Worm (Caenorhabditis elegans) whole organism, young adult: ENCODE measurements around the gene C24H11.1.
"Not testable (repeated sequence)": the region's sequence is repeated elsewhere in the genome, so short reads cannot be mapped to it uniquely, and the experiment has no call there.

Source experiments
- B0261.1 ChIP-seq: sonication (generic microtip); optimal IDR thresholded peaks from 2 replicates; lab custom pipeline; 2016; ENCODE audit warnings: mild to moderate bottlenecking, missing genetic modification characterization, moderate library complexity, missing compliant biosample characterization
- C06A6.2 ChIP-seq: fragments of 200-800 bp; sonication (Bioruptor generic); conservative IDR thresholded peaks from 2 replicates; pipeline ENCODE4 v1.3.6; 2022; ENCODE audit warnings: missing genetic modification characterization, missing compliant biosample characterization
- C17E4.6 ChIP-seq: fragments of 200-800 bp; sonication (Bioruptor generic); IDR thresholded peaks from 2 replicates; pipeline ENCODE4 v1.3.6; 2022; ENCODE audit warnings: missing genetic modification reagents, missing genetic modification characterization, missing compliant biosample characterization
- K12H6.12 ChIP-seq: fragments of 200-800 bp; sonication (Bioruptor generic); optimal IDR thresholded peaks from 2 replicates; lab custom pipeline; 2018; ENCODE audit warnings: mild to moderate bottlenecking, missing genetic modification characterization, missing compliant biosample characterization
- T07F8.4 ChIP-seq: sonication (generic microtip); optimal IDR thresholded peaks from 2 replicates; lab custom pipeline; 2016; ENCODE audit warnings: mild to moderate bottlenecking, missing genetic modification characterization, moderate library complexity, missing compliant biosample characterization
- T26A5.8 ChIP-seq: sonication (generic microtip); optimal IDR thresholded peaks from 2 replicates; lab custom pipeline; 2016; ENCODE audit warnings: missing genetic modification characterization, missing compliant biosample characterization
- Y53F4B.3 ChIP-seq: fragments of 200-800 bp; sonication (Bioruptor generic); IDR thresholded peaks from 2 replicates; pipeline ENCODE4 v1.3.6; 2022; ENCODE audit warnings: missing genetic modification reagents, missing genetic modification characterization, missing compliant biosample characterization
- Y67H2A.10 ChIP-seq: fragments of 200-800 bp; sonication (Bioruptor generic); conservative IDR thresholded peaks from 2 replicates; pipeline ENCODE4 v1.3.6; 2022; ENCODE audit warnings: missing genetic modification reagents, missing genetic modification characterization, missing compliant biosample characterization
- Y95B8A.8 ChIP-seq: fragments of 200-800 bp; sonication (Bioruptor generic); IDR thresholded peaks from 2 replicates; pipeline ENCODE4 v1.3.6; 2022; ENCODE audit warnings: missing genetic modification reagents, missing genetic modification characterization, missing compliant biosample characterization
- akir-1 ChIP-seq: fragments of 200-800 bp; sonication (Bioruptor generic); optimal IDR thresholded peaks from 2 replicates; lab custom pipeline; 2018; ENCODE audit warnings: mild to moderate bottlenecking, missing genetic modification characterization, moderate library complexity, missing compliant biosample characterization
- aptf-2 ChIP-seq: fragments of 200-800 bp; sonication (Bioruptor generic); conservative IDR thresholded peaks from 2 replicates; pipeline ENCODE4 v1.3.6; 2022; ENCODE audit warnings: missing genetic modification reagents, missing genetic modification characterization, missing compliant biosample characterization
- atf-7 ChIP-seq: sonication (generic microtip); optimal IDR thresholded peaks from 2 replicates; lab custom pipeline; 2017; ENCODE audit warnings: mild to moderate bottlenecking, missing genetic modification characterization, missing compliant biosample characterization
- attf-5 ChIP-seq: fragments of 200-800 bp; sonication (Bioruptor generic); optimal IDR thresholded peaks from 2 replicates; lab custom pipeline; 2018; ENCODE audit warnings: mild to moderate bottlenecking, missing genetic modification characterization, missing compliant biosample characterization
- bed-2 ChIP-seq: fragments of 200-800 bp; sonication (Bioruptor generic); IDR thresholded peaks from 2 replicates; pipeline ENCODE4 v1.3.6; 2022; ENCODE audit warnings: missing genetic modification reagents, missing genetic modification characterization, missing compliant biosample characterization
- cebp-1 ChIP-seq, 2 experiments: fragments of 200-800 bp in 1 of 2; sonication (Bioruptor generic) in 1 of 2; sonication (generic microtip) in 1 of 2; IDR thresholded peaks in 1 of 2; optimal IDR thresholded peaks in 1 of 2; 2 replicates each; pipeline versions ENCODE4 v1.3.6 to Lab custom; 2017 to 2022; ENCODE audit warnings: missing compliant biosample characterization in 2 of 2, missing genetic modification characterization in 2 of 2, mild to moderate bottlenecking in 1 of 2, missing genetic modification reagents in 1 of 2, moderate library complexity in 1 of 2
- ceh-58 ChIP-seq: fragments of 200-800 bp; sonication (Bioruptor generic); IDR thresholded peaks from 2 replicates; pipeline ENCODE4 v1.3.6; 2022; ENCODE audit warnings: missing genetic modification characterization, missing compliant biosample characterization
- dox-1 ChIP-seq: fragments of 200-800 bp; sonication (Bioruptor generic); IDR thresholded peaks from 2 replicates; pipeline ENCODE4 v1.3.6; 2022; ENCODE audit warnings: missing genetic modification reagents, missing genetic modification characterization, missing compliant biosample characterization
- dpl-1 ChIP-seq: fragments of 150-350 bp; optimal IDR thresholded peaks from 2 replicates; lab custom pipeline; 2014; ENCODE audit warnings: missing biosample characterization, missing genetic modification reagents, missing genetic modification characterization
- egl-18 ChIP-seq: fragments of 200-800 bp; sonication (Bioruptor generic); IDR thresholded peaks from 2 replicates; pipeline ENCODE4 v1.3.6; 2022; ENCODE audit warnings: missing genetic modification reagents, missing genetic modification characterization, missing compliant biosample characterization
- hmg-1.2 ChIP-seq: fragments of 200-800 bp; sonication (Bioruptor generic); IDR thresholded peaks from 2 replicates; pipeline ENCODE4 v1.3.6; 2022; ENCODE audit warnings: missing genetic modification reagents, missing genetic modification characterization, missing compliant biosample characterization
- hmg-20 ChIP-seq: fragments of 200-800 bp; sonication (Bioruptor generic); IDR thresholded peaks from 2 replicates; pipeline ENCODE4 v1.3.6; 2022; ENCODE audit warnings: missing genetic modification reagents, missing genetic modification characterization, missing compliant biosample characterization
- hrde-1 ChIP-seq: sonication (generic microtip); optimal IDR thresholded peaks from 2 replicates; lab custom pipeline; 2016; ENCODE audit warnings: missing genetic modification characterization, mild to moderate bottlenecking, missing compliant biosample characterization, moderate library complexity, missing genotype, missing genetic modification reagents, borderline replicate concordance
- let-607 ChIP-seq, 2 experiments: fragments of 200-800 bp in 1 of 2; sonication (Bioruptor generic) in 1 of 2; sonication (generic microtip) in 1 of 2; optimal IDR thresholded peaks; 2 replicates each; lab custom pipeline; 2016 to 2018; ENCODE audit warnings: mild to moderate bottlenecking in 2 of 2, missing compliant biosample characterization in 2 of 2, missing genetic modification characterization in 2 of 2, moderate library complexity in 2 of 2, missing genotype in 1 of 2
- lin-26 ChIP-seq: fragments of 200-800 bp; sonication (Bioruptor generic); IDR thresholded peaks from 2 replicates; pipeline ENCODE4 v1.3.6; 2022; ENCODE audit warnings: missing genetic modification reagents, missing genetic modification characterization, missing compliant biosample characterization
- lin-35 ChIP-seq, 3 experiments: fragments of 150-350 bp in 2 of 3; sonication (generic microtip) in 1 of 3; optimal IDR thresholded peaks; 2 replicates each; lab custom pipeline; 2014 to 2018; ENCODE audit warnings: missing biosample characterization in 3 of 3, missing genetic modification characterization in 3 of 3, missing genetic modification reagents in 3 of 3
- lin-40 ChIP-seq: sonication (generic microtip); optimal IDR thresholded peaks from 2 replicates; lab custom pipeline; 2016; ENCODE audit warnings: missing genetic modification characterization, mild to moderate bottlenecking, missing compliant biosample characterization, missing genotype, missing genetic modification reagents
- lir-1 ChIP-seq: fragments of 200-800 bp; sonication (Bioruptor generic); conservative IDR thresholded peaks from 2 replicates; pipeline ENCODE4 v1.3.6; 2022; ENCODE audit warnings: missing genetic modification reagents, missing genetic modification characterization, missing compliant biosample characterization
- madf-8 ChIP-seq: fragments of 200-800 bp; sonication (Bioruptor generic); conservative IDR thresholded peaks from 2 replicates; pipeline ENCODE4 v1.3.6; 2022; ENCODE audit warnings: missing genetic modification reagents, missing genetic modification characterization, missing compliant biosample characterization
- mcd-1 ChIP-seq: fragments of 200-800 bp; sonication (Bioruptor generic); IDR thresholded peaks from 2 replicates; pipeline ENCODE4 v1.3.6; 2022; ENCODE audit warnings: missing genetic modification reagents, missing genetic modification characterization, missing compliant biosample characterization
- mes-4 ChIP-seq: sonication (generic microtip); optimal IDR thresholded peaks from 2 replicates; lab custom pipeline; 2016; ENCODE audit warnings: missing genotype, missing genetic modification characterization, missing compliant biosample characterization
- nfya-1 ChIP-seq: sonication (generic microtip); optimal IDR thresholded peaks from 2 replicates; lab custom pipeline; 2017; ENCODE audit warnings: antibody characterized with exemption, missing compliant biosample characterization, missing genetic modification characterization, borderline replicate concordance; ENCODE audit not compliant: insufficient read depth
- nhr-179 ChIP-seq: sonication (generic microtip); optimal IDR thresholded peaks from 2 replicates; lab custom pipeline; 2016; ENCODE audit warnings: mild to moderate bottlenecking, missing genetic modification characterization, missing compliant biosample characterization
- nhr-90 ChIP-seq: sonication (generic microtip); optimal IDR thresholded peaks from 2 replicates; lab custom pipeline; 2016; ENCODE audit warnings: missing genotype, mild to moderate bottlenecking, missing genetic modification characterization, missing compliant biosample characterization
- pbrm-1 ChIP-seq: fragments of 200-800 bp; sonication (Bioruptor generic); IDR thresholded peaks from 2 replicates; pipeline ENCODE4 v1.3.6; 2022; ENCODE audit warnings: missing genetic modification reagents, missing genetic modification characterization, missing compliant biosample characterization
- rcor-1 ChIP-seq: fragments of 200-800 bp; sonication (Bioruptor generic); IDR thresholded peaks from 2 replicates; pipeline ENCODE4 v1.3.6; 2022; ENCODE audit warnings: missing genetic modification reagents, missing genetic modification characterization, missing compliant biosample characterization
- sea-2 ChIP-seq: fragments of 200-800 bp; sonication (Bioruptor generic); IDR thresholded peaks from 2 replicates; pipeline ENCODE4 v1.3.6; 2022; ENCODE audit warnings: missing genetic modification characterization, missing compliant biosample characterization
- snpc-4 ChIP-seq, 5 experiments: fragments of 150-350 bp in 1 of 5; sonication (generic microtip) in 4 of 5; optimal IDR thresholded peaks; 2 replicates each; lab custom pipeline; 2014 to 2018; ENCODE audit warnings: missing genetic modification characterization in 5 of 5, missing biosample characterization in 3 of 5, antibody characterized with exemption in 2 of 5, mild to moderate bottlenecking in 2 of 5, missing compliant biosample characterization in 2 of 5, missing genotype in 2 of 5, moderate library complexity in 2 of 5, missing genetic modification reagents in 1 of 5
- somi-1 ChIP-seq: fragments of 200-800 bp; sonication (Bioruptor generic); optimal IDR thresholded peaks from 2 replicates; lab custom pipeline; 2018; ENCODE audit warnings: mild to moderate bottlenecking, missing genetic modification characterization, missing compliant biosample characterization
- sptf-2 ChIP-seq: fragments of 200-800 bp; sonication (Bioruptor generic); optimal IDR thresholded peaks from 2 replicates; lab custom pipeline; 2018; ENCODE audit warnings: mild to moderate bottlenecking, missing genetic modification characterization, missing compliant biosample characterization
- tlf-1 ChIP-seq: fragments of 200-800 bp; sonication (Bioruptor generic); optimal IDR thresholded peaks from 2 replicates; lab custom pipeline; 2018; ENCODE audit warnings: mild to moderate bottlenecking, missing genetic modification characterization, missing compliant biosample characterization
- zfh-2 ChIP-seq: fragments of 200-800 bp; sonication (Bioruptor generic); conservative IDR thresholded peaks from 2 replicates; pipeline ENCODE4 v1.3.6; 2022; ENCODE audit warnings: missing genetic modification reagents, missing genetic modification characterization, missing compliant biosample characterization
- ztf-26 ChIP-seq: sonication (generic microtip); optimal IDR thresholded peaks from 2 replicates; lab custom pipeline; 2017; ENCODE audit warnings: missing genetic modification characterization, missing compliant biosample characterization

Gene C24H11.1

DNA sequence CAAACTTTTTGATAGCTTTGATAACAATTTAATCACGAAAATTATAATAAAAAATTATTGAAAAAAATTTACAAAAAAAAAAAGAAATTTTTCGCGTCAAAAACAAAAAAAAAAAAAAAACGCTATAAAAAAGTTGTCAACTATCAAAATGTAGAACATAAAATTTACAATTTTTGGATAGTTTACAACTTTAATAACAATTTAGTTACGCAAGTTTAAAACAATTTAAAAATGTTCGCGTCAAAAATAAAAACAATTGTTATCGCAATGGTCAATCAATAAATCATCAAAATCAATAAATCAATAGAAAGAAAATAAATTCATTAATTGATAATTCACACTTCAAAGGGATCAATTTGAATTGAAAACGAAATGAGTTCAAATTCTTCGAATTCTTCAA is at the start of gene C24H11.1:
Gene C24H11.1, plus strand, starts transcription at position 301 of the 400 bp plus-strand sequence.
- TF ChIP-seq mes-4; aptf-2 (GFP tag; lab: Robert Waterston, UW); hrde-1 (tag; lab: Kevin White, UChicago): not testable (repeated sequence)

DNA sequence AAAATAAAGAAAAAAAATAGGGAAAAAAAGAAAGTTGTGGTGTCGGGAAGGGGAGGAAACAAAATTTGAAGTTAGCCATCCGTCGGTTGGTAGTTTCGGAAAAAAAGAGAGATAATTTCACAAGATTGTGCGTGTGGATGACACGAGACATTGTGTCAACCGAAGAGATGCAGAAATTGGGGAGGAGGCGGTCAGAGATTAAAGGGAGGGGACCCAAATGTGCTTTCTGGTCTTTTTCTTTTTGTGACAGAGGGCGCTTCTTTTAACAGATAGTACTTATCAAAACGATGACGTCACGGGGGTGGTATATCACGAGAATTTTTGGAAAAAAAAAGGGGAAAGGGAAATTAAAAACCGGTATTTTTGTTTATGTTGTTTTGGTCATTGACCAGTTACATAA is 49.0 kb upstream of the C24H11.1 start:
- TF ChIP-seq K12H6.12 (tag; lab: Kevin White, UChicago): peak; percentile 45
- TF ChIP-seq Y67H2A.10 (GFP tag; lab: Robert Waterston, UW): no peak
- TF ChIP-seq hmg-1.2: peak; percentile 42; the same call in 1 of the 2 replicates
- TF ChIP-seq madf-8 (GFP tag; lab: Robert Waterston, UW): no peak
- no peak for TF ChIP-seq B0261.1
- TF ChIP-seq hmg-20: no peak
- TF ChIP-seq pbrm-1 (GFP tag; lab: Robert Waterston, UW): no peak
- peak; percentile 61 for TF ChIP-seq lin-40 (tag; lab: Kevin White, UChicago)
- TF ChIP-seq somi-1 (GFP tag; lab: Kevin White, UChicago): peak; percentile 80
- no peak for TF ChIP-seq C17E4.6 (GFP tag; lab: Robert Waterston, UW)
- no peak for TF ChIP-seq cebp-1 (GFP tag; IDR thresholded peaks at IDR 0.05; lab: Robert Waterston, UW)
- TF ChIP-seq cebp-1 (tag; optimal IDR thresholded peaks at IDR 0.05; lab: Kevin White, UChicago): peak; percentile 66
- TF ChIP-seq lin-35 (GFP tag; optimal IDR thresholded peaks at IDR 0.05; lab: Kevin White, UChicago): peak in 1 of 3 experiments; percentile 53
- TF ChIP-seq tlf-1 (GFP tag; lab: Kevin White, UChicago): no peak
- peak; percentile 9; the same call in 1 of the 2 replicates for TF ChIP-seq mcd-1 (GFP tag; lab: Robert Waterston, UW)
- TF ChIP-seq C06A6.2: 0 out of 2 replicates have a peak, but pooled peaks have one; percentile 22
- no peak for TF ChIP-seq zfh-2
- peak; percentile 63; the same call in 1 of the 2 replicates for TF ChIP-seq lin-26 (GFP tag; lab: Robert Waterston, UW)
- no peak for TF ChIP-seq let-607 (tag; optimal IDR thresholded peaks at IDR 0.05; lab: Kevin White, UChicago)
- TF ChIP-seq ceh-58 (GFP tag; lab: Robert Waterston, UW): no peak
- no peak for TF ChIP-seq rcor-1 (GFP tag; lab: Robert Waterston, UW)
- peak; percentile 65 for TF ChIP-seq ztf-26
- no peak for TF ChIP-seq snpc-4 (GFP tag; optimal IDR thresholded peaks at IDR 0.05; lab: Kevin White, UChicago)
- TF ChIP-seq snpc-4 (tag; optimal IDR thresholded peaks at IDR 0.05; lab: Kevin White, UChicago): peak in 1 of 4 experiments; percentile 0
- TF ChIP-seq sptf-2 (GFP tag; lab: Kevin White, UChicago): no peak
- no peak for TF ChIP-seq lir-1 (GFP tag; lab: Robert Waterston, UW)
- TF ChIP-seq atf-7 (tag; lab: Kevin White, UChicago): peak; percentile 32
- no peak for TF ChIP-seq dpl-1 (GFP tag; lab: Kevin White, UChicago)
- TF ChIP-seq, all 124 proteins: peak for 12

DNA sequence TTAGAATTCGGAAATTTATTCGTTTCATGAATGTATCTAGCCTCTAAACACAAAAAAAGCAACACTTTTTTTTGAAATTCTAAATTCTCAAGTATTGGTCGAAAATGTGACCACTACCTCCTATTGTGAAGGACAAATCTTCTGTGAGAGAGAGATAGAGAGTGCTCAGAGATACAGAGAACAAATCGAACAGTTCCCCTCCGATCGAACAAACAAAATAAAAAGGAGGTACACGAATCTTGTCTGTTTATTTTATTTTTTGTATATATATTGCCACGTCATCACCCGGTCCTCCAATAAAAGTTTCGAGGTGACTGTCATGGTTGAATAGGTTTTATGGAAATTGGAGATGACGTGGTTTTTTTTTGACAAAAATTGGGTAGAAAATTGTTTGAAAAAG is 46.6 kb upstream of the C24H11.1 start:
- TF ChIP-seq egl-18 (GFP tag; lab: Robert Waterston, UW) (no peak), C06A6.2 (no peak), nhr-90 (tag; lab: Kevin White, UChicago) (no peak), nhr-179 (tag; lab: Kevin White, UChicago) (no peak), sea-2 (GFP tag; lab: Robert Waterston, UW) (no peak)

DNA sequence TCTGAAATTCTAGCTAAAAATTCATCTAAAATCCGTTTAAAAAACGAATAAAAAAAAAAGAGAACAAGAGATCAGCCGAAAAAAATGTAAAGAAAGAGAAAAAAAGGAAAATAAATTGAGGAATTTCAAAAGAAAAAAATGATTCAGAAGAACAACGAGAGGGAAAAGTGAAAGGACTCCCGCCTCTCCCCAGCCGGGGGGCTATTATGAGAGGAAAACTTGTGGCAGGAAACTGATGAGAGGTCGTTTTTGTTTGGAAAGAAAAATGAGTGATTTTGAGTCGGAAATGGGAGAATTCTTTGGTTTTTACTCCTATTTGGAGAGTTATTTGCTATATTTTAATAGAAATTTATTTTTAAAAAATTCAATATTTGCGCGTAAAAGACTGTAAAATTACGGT is 45.3 kb upstream of the C24H11.1 start:
- no peak for TF ChIP-seq attf-5 (GFP tag; lab: Kevin White, UChicago)
- TF ChIP-seq nfya-1 (tag; lab: Kevin White, UChicago): no peak
- TF ChIP-seq Y95B8A.8 (GFP tag; lab: Robert Waterston, UW): no peak
- TF ChIP-seq bed-2 (GFP tag; lab: Robert Waterston, UW): no peak
- no peak for TF ChIP-seq Y53F4B.3
- TF ChIP-seq rcor-1 (GFP tag; lab: Robert Waterston, UW): no peak
- no peak for TF ChIP-seq dox-1 (GFP tag; lab: Robert Waterston, UW)
- no peak for TF ChIP-seq akir-1 (GFP tag; lab: Kevin White, UChicago)
- no peak for TF ChIP-seq T07F8.4 (tag; lab: Kevin White, UChicago)
- TF ChIP-seq T26A5.8 (tag; lab: Kevin White, UChicago): no peak
